Fruit fly (Drosophila melanogaster): ENCODE results near the gene CG9265.
A peak's percentile ranks its signal among the peaks of the same experiment; 100 is the strongest.

The CG9265 gene

DNA sequence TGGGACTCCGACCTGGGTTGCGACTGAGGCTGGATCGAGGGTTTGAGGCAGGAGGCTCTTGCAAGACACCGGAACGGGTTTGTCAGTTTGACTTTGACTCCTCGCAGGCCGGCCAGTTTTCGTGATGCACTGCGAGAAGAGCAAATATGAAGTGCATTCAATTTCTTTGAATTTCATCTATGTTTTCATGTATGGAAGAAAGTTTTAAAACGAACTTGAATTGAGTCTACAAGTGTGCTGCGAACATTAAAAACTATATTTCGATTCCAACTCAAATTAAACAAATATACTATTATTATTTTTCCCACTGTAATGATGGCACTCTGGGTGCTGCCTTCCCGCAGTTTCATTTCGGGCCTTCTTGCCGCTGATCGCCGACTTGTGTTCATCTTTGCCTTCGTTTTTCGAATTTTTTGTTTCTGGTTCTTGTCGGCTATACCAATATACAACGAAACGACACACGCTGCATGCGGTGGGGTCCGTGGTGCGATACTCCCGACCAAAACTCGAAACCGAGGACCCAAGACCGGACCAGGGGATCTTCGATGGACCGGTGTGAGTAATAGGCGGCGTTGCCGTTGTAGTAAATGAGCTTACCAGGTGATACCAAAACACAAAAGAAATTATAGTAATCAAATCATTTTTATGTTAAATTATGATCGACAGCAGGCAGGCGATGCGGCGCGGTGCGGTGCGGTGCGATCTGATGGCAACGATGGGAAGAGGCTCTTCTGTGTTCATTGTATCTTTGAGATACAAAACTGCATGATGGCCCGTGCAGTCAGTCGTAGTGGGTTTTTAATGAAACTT is 61.8 kb downstream of the CG9265 start:
- no peak for TF ChIP-seq Sin3A (optimal IDR thresholded peaks at IDR 0.05)
- TF ChIP-seq gem (tag; optimal IDR thresholded peaks at IDR 0.05) = peak; percentile 88
- TF ChIP-seq CG4730 (GFP tag; IDR thresholded peaks at IDR 0.05) = peak; percentile 58; the same call in 1 of the 2 replicates
- peak; percentile 79 to 84 for TF ChIP-seq eve (GFP tag; optimal IDR thresholded peaks at IDR 0.05)
- no peak for TF ChIP-seq klu (GFP tag; IDR thresholded peaks at IDR 0.05)
- TF ChIP-seq Mrtf (GFP tag; IDR thresholded peaks at IDR 0.05) = peak; percentile 49; the same call in 1 of the 3 replicates
- peak; percentile 77 for TF ChIP-seq chn (GFP tag; optimal IDR thresholded peaks at IDR 0.05)
- no peak for TF ChIP-seq hkb (optimal IDR thresholded peaks at IDR 0.05)
- TF ChIP-seq hkb (GFP tag; IDR thresholded peaks at IDR 0.05) = peak; percentile 86
- TF ChIP-seq CG2199 (GFP tag; IDR thresholded peaks at IDR 0.05) = peak; percentile 82; the same call in 2 of the 3 replicates
- peak; percentile 83 for TF ChIP-seq Xbp1 (GFP tag; optimal IDR thresholded peaks at IDR 0.05)
- TF ChIP-seq trh (GFP tag; optimal IDR thresholded peaks at IDR 0.05) = peak; percentile 55
- no peak for TF ChIP-seq CG18011 (GFP tag; optimal IDR thresholded peaks at IDR 0.05)
- no peak for TF ChIP-seq fu2 (GFP tag; optimal IDR thresholded peaks at IDR 0.05)
- TF ChIP-seq bigmax (GFP tag; optimal IDR thresholded peaks at IDR 0.05) = no peak
- peak; percentile 15 for TF ChIP-seq CG12769 (tag; optimal IDR thresholded peaks at IDR 0.05)
- no peak for TF ChIP-seq Dbx (GFP tag; IDR thresholded peaks at IDR 0.05)
- peak; percentile 91 for TF ChIP-seq zen (tag; optimal IDR thresholded peaks at IDR 0.05)
- peak; percentile 87 for TF ChIP-seq zf30C (GFP tag; optimal IDR thresholded peaks at IDR 0.05)
- peak; percentile 82 for TF ChIP-seq sens-2 (GFP tag; IDR thresholded peaks at IDR 0.05)
- no peak for TF ChIP-seq CG34224 (GFP tag; IDR thresholded peaks at IDR 0.05; ENCODE audit: partially characterized antibody)
- no peak for TF ChIP-seq Bgb (GFP tag; IDR thresholded peaks at IDR 0.05; ENCODE audit: partially characterized antibody)
- TF ChIP-seq CkIIα-i1 (GFP tag; IDR thresholded peaks at IDR 0.05) = no peak
- peak; percentile 90; the same call in 1 of the 2 replicates for TF ChIP-seq CG10959 (GFP tag; IDR thresholded peaks at IDR 0.05)
- TF ChIP-seq knrl (GFP tag; IDR thresholded peaks at IDR 0.05; ENCODE audit: partially characterized antibody) = no peak
- peak; percentile 83 for TF ChIP-seq CG2875 (GFP tag; optimal IDR thresholded peaks at IDR 0.05)
- peak; percentile 56 for TF ChIP-seq odd (GFP tag; optimal IDR thresholded peaks at IDR 0.05)
- peak; percentile 82; the same call in 2 of the 3 replicates for TF ChIP-seq CG34422 (GFP tag; IDR thresholded peaks at IDR 0.05)
- no peak for TF ChIP-seq wdn (GFP tag; IDR thresholded peaks at IDR 0.05)
- TF ChIP-seq CG3847 (GFP tag; IDR thresholded peaks at IDR 0.05) = no peak
- peak; percentile 77 for TF ChIP-seq Antp (GFP tag; optimal IDR thresholded peaks at IDR 0.05)
- TF ChIP-seq CG2678 (tag; optimal IDR thresholded peaks at IDR 0.05) = peak; percentile 75
- TF ChIP-seq TFAM (GFP tag; optimal IDR thresholded peaks at IDR 0.05) = peak; percentile 28
- no peak for TF ChIP-seq hth (optimal IDR thresholded peaks at IDR 0.05)
- TF ChIP-seq CG2202 (tag; optimal IDR thresholded peaks at IDR 0.05) = peak; percentile 83
- no peak for TF ChIP-seq CG6765 (GFP tag; optimal IDR thresholded peaks at IDR 0.05)
- TF ChIP-seq CG12391 (tag; optimal IDR thresholded peaks at IDR 0.05) = peak; percentile 89
- TF ChIP-seq CG17186 (GFP tag; optimal IDR thresholded peaks at IDR 0.05) = peak; percentile 33
- TF ChIP-seq CG2889 (GFP tag; IDR thresholded peaks at IDR 0.05) = no peak; the same call in 2 of the 3 replicates
- TF ChIP-seq bcd (GFP tag; optimal IDR thresholded peaks at IDR 0.05) = peak; percentile 69
- peak; percentile 41; the same call in 1 of the 2 replicates for TF ChIP-seq dimm (GFP tag; IDR thresholded peaks at IDR 0.05)
- peak; percentile 55 for TF ChIP-seq en (GFP tag; optimal IDR thresholded peaks at IDR 0.05)
- TF ChIP-seq toy (GFP tag; IDR thresholded peaks at IDR 0.05) = no peak
- peak; percentile 17 for TF ChIP-seq CG7987 (GFP tag; optimal IDR thresholded peaks at IDR 0.05)
- peak; percentile 75 for TF ChIP-seq jing (GFP tag; optimal IDR thresholded peaks at IDR 0.05)
- TF ChIP-seq Dref (GFP tag; IDR thresholded peaks at IDR 0.05) = no peak
- TF ChIP-seq CG7786 (GFP tag; optimal IDR thresholded peaks at IDR 0.05) = peak; percentile 48
- TF ChIP-seq jigr1 (GFP tag; IDR thresholded peaks at IDR 0.05) = no peak
- TF ChIP-seq kay (GFP tag; optimal IDR thresholded peaks at IDR 0.05) = peak; percentile 30
- TF ChIP-seq Asciz (GFP tag; optimal IDR thresholded peaks at IDR 0.05) = peak; percentile 78

All from whole organism, embryonic.